Fruit fly (Drosophila melanogaster) whole organism, embryonic: ENCODE measurements around the gene sti.

Experiments used
- Ada2b ChIP-seq: fragments of 200-800 bp; sonication (Bioruptor generic); IDR thresholded peaks from 2 replicates; pipeline ENCODE4 v1.3.6; 2022; ENCODE audit warnings: missing biosample characterization, missing genetic modification characterization
- CG10654 ChIP-seq: fragments of 200-800 bp; sonication (Bioruptor generic); optimal IDR thresholded peaks from 2 replicates; lab custom pipeline; 2016; ENCODE audit warnings: missing biosample characterization, missing genetic modification characterization
- CG11093 ChIP-seq: fragments of 200-800 bp; sonication (Bioruptor generic); IDR thresholded peaks from 3 replicates; pipeline ENCODE4 v1.3.6; 2022; ENCODE audit warnings: missing biosample characterization, missing genetic modification characterization
- CG13123 ChIP-seq: fragments of 200-800 bp; sonication (Bioruptor generic); optimal IDR thresholded peaks from 2 replicates; lab custom pipeline; 2016; ENCODE audit warnings: missing biosample characterization, missing genetic modification characterization
- CG13287 ChIP-seq: fragments of 200-800 bp; sonication (Bioruptor generic); IDR thresholded peaks from 2 replicates; pipeline ENCODE4 v1.3.6; 2022; ENCODE audit warnings: missing biosample characterization, missing genetic modification characterization; ENCODE audit not compliant: partially characterized antibody
- CG14860 ChIP-seq: fragments of 200-800 bp; sonication (Bioruptor generic); IDR thresholded peaks from 3 replicates; pipeline ENCODE4 v1.3.6; 2022; ENCODE audit warnings: missing biosample characterization, missing genetic modification characterization; ENCODE audit not compliant: partially characterized antibody
- CG15479 ChIP-seq: fragments of 200-800 bp; sonication (Bioruptor generic); optimal IDR thresholded peaks from 3 replicates; lab custom pipeline; 2019; ENCODE audit warnings: missing biosample characterization, mild to moderate bottlenecking, missing genetic modification characterization, moderate library complexity
- CG18764 ChIP-seq: fragments of 200-800 bp; sonication (Bioruptor generic); optimal IDR thresholded peaks from 3 replicates; lab custom pipeline; 2016; ENCODE audit warnings: missing biosample characterization, missing genetic modification characterization
- CG30020 ChIP-seq: fragments of 200-800 bp; optimal IDR thresholded peaks from 2 replicates; lab custom pipeline; 2019; ENCODE audit warnings: missing biosample characterization, mild to moderate bottlenecking, missing genetic modification characterization, moderate library complexity
- CG31224 ChIP-seq: fragments of 200-800 bp; sonication (Bioruptor generic); IDR thresholded peaks from 2 replicates; pipeline ENCODE4 v1.3.6; 2022; ENCODE audit warnings: missing biosample characterization, missing genetic modification characterization
- CG32767 ChIP-seq: fragments of 200-800 bp; sonication (Bioruptor generic); IDR thresholded peaks from 2 replicates; pipeline ENCODE4 v1.3.6; 2022; ENCODE audit warnings: missing biosample characterization, missing genetic modification characterization
- CG5180 ChIP-seq: fragments of 200-800 bp; sonication (Bioruptor generic); optimal IDR thresholded peaks from 3 replicates; lab custom pipeline; 2017; ENCODE audit warnings: missing biosample characterization, missing genetic modification characterization, mild to moderate bottlenecking, moderate library complexity, missing genetic modification reagents
- CG6854 ChIP-seq: fragments of 200-800 bp; sonication (Bioruptor generic); optimal IDR thresholded peaks from 3 replicates; lab custom pipeline; 2017; ENCODE audit warnings: missing biosample characterization, mild to moderate bottlenecking, missing genetic modification characterization
- CG7372 ChIP-seq: fragments of 200-800 bp; sonication (Bioruptor generic); IDR thresholded peaks from 2 replicates; pipeline ENCODE4 v1.3.6; 2022; ENCODE audit warnings: missing biosample characterization, missing genetic modification characterization
- CG7839 ChIP-seq: fragments of 200-800 bp; sonication (Bioruptor generic); optimal IDR thresholded peaks from 3 replicates; lab custom pipeline; 2018; ENCODE audit warnings: missing biosample characterization, mild to moderate bottlenecking, missing genetic modification characterization, moderate library complexity
- CG9437 ChIP-seq: fragments of 200-800 bp; sonication (Bioruptor generic); optimal IDR thresholded peaks from 2 replicates; lab custom pipeline; 2018; ENCODE audit warnings: missing biosample characterization, mild to moderate bottlenecking, missing genetic modification characterization
- CG9727 ChIP-seq: fragments of 200-800 bp; sonication (Bioruptor generic); optimal IDR thresholded peaks from 3 replicates; lab custom pipeline; 2017; ENCODE audit warnings: missing biosample characterization, mild to moderate bottlenecking, missing genetic modification characterization
- Dek ChIP-seq: fragments of 200-800 bp; sonication (Bioruptor generic); optimal IDR thresholded peaks from 3 replicates; lab custom pipeline; 2019; ENCODE audit warnings: missing biosample characterization, mild to moderate bottlenecking, missing genetic modification characterization, moderate library complexity
- E2f1 ChIP-seq: fragments of 200-800 bp; sonication (Bioruptor generic); IDR thresholded peaks from 2 replicates; pipeline ENCODE4 v1.3.6; 2022; ENCODE audit warnings: missing biosample characterization, missing genetic modification characterization
- H2.0 ChIP-seq: fragments of 200-800 bp; sonication (Bioruptor generic); IDR thresholded peaks from 2 replicates; pipeline ENCODE4 v1.3.6; 2022; ENCODE audit warnings: missing biosample characterization, missing genetic modification characterization
- HLH4C ChIP-seq: fragments of 200-800 bp; sonication (Bioruptor generic); IDR thresholded peaks from 3 replicates; pipeline ENCODE4 v1.3.6; 2022; ENCODE audit warnings: missing biosample characterization, missing genetic modification characterization; ENCODE audit not compliant: partially characterized antibody
- HLH54F ChIP-seq: fragments of 200-800 bp; sonication (Bioruptor generic); optimal IDR thresholded peaks from 3 replicates; lab custom pipeline; 2016; ENCODE audit warnings: missing biosample characterization, missing genetic modification characterization
- Hr78 ChIP-seq, 2 experiments: fragments of 200-800 bp in 1 of 2; fragments of >200 bp in 1 of 2; sonication (Bioruptor generic) in 1 of 2; optimal IDR thresholded peaks; 2 replicates each; lab custom pipeline; 2017 to 2019; ENCODE audit warnings: missing biosample characterization in 2 of 2, missing genetic modification characterization in 2 of 2, mild to moderate bottlenecking in 1 of 2, moderate library complexity in 1 of 2
- Kr ChIP-seq: fragments of 200-800 bp; sonication (Bioruptor generic); optimal IDR thresholded peaks from 2 replicates; lab custom pipeline; 2017; ENCODE audit warnings: missing biosample characterization, mild to moderate bottlenecking, missing genetic modification characterization
- Lim3 ChIP-seq: fragments of 200-800 bp; sonication (Bioruptor generic); IDR thresholded peaks from 2 replicates; pipeline ENCODE4 v1.3.6; 2022; ENCODE audit warnings: missing biosample characterization, missing genetic modification characterization
- Lpt ChIP-seq: fragments of >200 bp; optimal IDR thresholded peaks from 2 replicates; lab custom pipeline; 2018; ENCODE audit warnings: missing biosample characterization, missing genetic modification characterization
- Poxn ChIP-seq: fragments of 200-800 bp; sonication (Bioruptor generic); IDR thresholded peaks from 2 replicates; pipeline ENCODE4 v1.3.6; 2022; ENCODE audit warnings: missing biosample characterization, missing genetic modification characterization
- Rx ChIP-seq: fragments of 200-800 bp; sonication (Bioruptor generic); IDR thresholded peaks from 2 replicates; pipeline ENCODE4 v1.3.6; 2022; ENCODE audit warnings: missing biosample characterization, missing genetic modification characterization
- Ssrp ChIP-seq: fragments of 200-800 bp; sonication (Bioruptor generic); optimal IDR thresholded peaks from 2 replicates; lab custom pipeline; 2018; ENCODE audit warnings: missing biosample characterization, mild to moderate bottlenecking, missing genetic modification characterization, moderate library complexity
- Trl ChIP-seq, 3 experiments: fragments of >200 bp in 2 of 3; fragments of 200-800 bp in 1 of 3; sonication (Bioruptor generic) in 1 of 3; optimal IDR thresholded peaks; 2 replicates in 1 of 3; 3 replicates in 2 of 3; lab custom pipeline; 2016 to 2017; ENCODE audit warnings: missing biosample characterization in 1 of 3, missing genetic modification characterization in 1 of 3
- ab ChIP-seq: fragments of 200-800 bp; sonication (Bioruptor generic); optimal IDR thresholded peaks from 2 replicates; lab custom pipeline; 2016; ENCODE audit warnings: missing biosample characterization, missing genetic modification characterization
- ac ChIP-seq: fragments of 200-800 bp; sonication (Bioruptor generic); optimal IDR thresholded peaks from 3 replicates; lab custom pipeline; 2017; ENCODE audit warnings: missing biosample characterization, mild to moderate bottlenecking, missing genetic modification characterization
- ap ChIP-seq: fragments of 200-800 bp; sonication (Bioruptor generic); IDR thresholded peaks from 2 replicates; pipeline ENCODE4 v1.3.6; 2022; ENCODE audit warnings: missing biosample characterization, missing genetic modification characterization
- ase ChIP-seq: fragments of 200-800 bp; sonication (Bioruptor generic); IDR thresholded peaks from 3 replicates; pipeline ENCODE4 v1.3.6; 2022; ENCODE audit warnings: missing biosample characterization, missing genetic modification characterization
- cato ChIP-seq: fragments of 200-800 bp; sonication (Bioruptor generic); optimal IDR thresholded peaks from 2 replicates; lab custom pipeline; 2016; ENCODE audit warnings: missing biosample characterization, missing genetic modification characterization, borderline replicate concordance
- chinmo ChIP-seq: fragments of 200-800 bp; sonication (Bioruptor generic); IDR thresholded peaks from 4 replicates; pipeline ENCODE4 v1.3.6; 2022; ENCODE audit warnings: missing biosample characterization, missing genetic modification characterization; ENCODE audit not compliant: partially characterized antibody
- eyg ChIP-seq: fragments of 200-800 bp; sonication (Bioruptor generic); optimal IDR thresholded peaks from 3 replicates; lab custom pipeline; 2016; ENCODE audit warnings: missing biosample characterization, missing genetic modification characterization
- jigr1 ChIP-seq: fragments of 200-800 bp; sonication (Bioruptor generic); IDR thresholded peaks from 3 replicates; pipeline ENCODE4 v1.3.6; 2022; ENCODE audit warnings: missing biosample characterization, missing genetic modification characterization
- kah ChIP-seq: fragments of 200-800 bp; sonication (Bioruptor generic); optimal IDR thresholded peaks from 2 replicates; lab custom pipeline; 2018; ENCODE audit warnings: missing biosample characterization, mild to moderate bottlenecking, missing genetic modification characterization
- oc ChIP-seq: fragments of 200-800 bp; sonication (Bioruptor generic); optimal IDR thresholded peaks from 2 replicates; lab custom pipeline; 2018; ENCODE audit warnings: missing biosample characterization, mild to moderate bottlenecking, missing genetic modification characterization, moderate library complexity
- pan ChIP-seq, 4 experiments: fragments of >200 bp in 3 of 4; fragments of 200-800 bp in 1 of 4; sonication (Bioruptor generic) in 1 of 4; optimal IDR thresholded peaks in 3 of 4; IDR thresholded peaks in 1 of 4; 2 replicates each; pipeline versions ENCODE4 v1.3.6 to Lab custom; 2017 to 2022; ENCODE audit warnings: missing biosample characterization in 2 of 4, missing genetic modification characterization in 2 of 4, mixed read lengths in 1 of 4
- ranshi ChIP-seq: fragments of 200-800 bp; sonication (Bioruptor generic); IDR thresholded peaks from 2 replicates; pipeline ENCODE4 v1.3.6; 2022; ENCODE audit warnings: missing biosample characterization, missing genetic modification characterization
- sima ChIP-seq: fragments of 200-800 bp; sonication (Bioruptor generic); optimal IDR thresholded peaks from 2 replicates; lab custom pipeline; 2016; ENCODE audit warnings: missing biosample characterization, missing genetic modification characterization
- sr ChIP-seq: fragments of 200-800 bp; sonication (Bioruptor generic); IDR thresholded peaks from 3 replicates; pipeline ENCODE4 v1.3.6; 2022; ENCODE audit warnings: missing biosample characterization, missing genetic modification characterization
- tll ChIP-seq, 2 experiments: fragments of 200-800 bp in 1 of 2; fragments of >200 bp in 1 of 2; sonication (Bioruptor generic) in 1 of 2; optimal IDR thresholded peaks; 2 replicates each; lab custom pipeline; 2017 to 2019; ENCODE audit warnings: missing biosample characterization in 2 of 2, missing genetic modification characterization in 2 of 2, mild to moderate bottlenecking in 1 of 2, moderate library complexity in 1 of 2
- vnd ChIP-seq: fragments of 200-800 bp; sonication (Bioruptor generic); IDR thresholded peaks from 3 replicates; pipeline ENCODE4 v1.3.6; 2022; ENCODE audit warnings: missing biosample characterization, missing genetic modification characterization; ENCODE audit not compliant: partially characterized antibody
- wor ChIP-seq: fragments of 200-800 bp; sonication (Bioruptor generic); IDR thresholded peaks from 2 replicates; pipeline ENCODE4 v1.3.6; 2022; ENCODE audit warnings: missing biosample characterization, missing genetic modification characterization
- zen ChIP-seq: fragments of 200-800 bp; sonication (Bioruptor generic); optimal IDR thresholded peaks from 3 replicates; lab custom pipeline; 2018; ENCODE audit warnings: missing biosample characterization, mild to moderate bottlenecking, missing genetic modification characterization, moderate library complexity

The sti gene

DNA sequence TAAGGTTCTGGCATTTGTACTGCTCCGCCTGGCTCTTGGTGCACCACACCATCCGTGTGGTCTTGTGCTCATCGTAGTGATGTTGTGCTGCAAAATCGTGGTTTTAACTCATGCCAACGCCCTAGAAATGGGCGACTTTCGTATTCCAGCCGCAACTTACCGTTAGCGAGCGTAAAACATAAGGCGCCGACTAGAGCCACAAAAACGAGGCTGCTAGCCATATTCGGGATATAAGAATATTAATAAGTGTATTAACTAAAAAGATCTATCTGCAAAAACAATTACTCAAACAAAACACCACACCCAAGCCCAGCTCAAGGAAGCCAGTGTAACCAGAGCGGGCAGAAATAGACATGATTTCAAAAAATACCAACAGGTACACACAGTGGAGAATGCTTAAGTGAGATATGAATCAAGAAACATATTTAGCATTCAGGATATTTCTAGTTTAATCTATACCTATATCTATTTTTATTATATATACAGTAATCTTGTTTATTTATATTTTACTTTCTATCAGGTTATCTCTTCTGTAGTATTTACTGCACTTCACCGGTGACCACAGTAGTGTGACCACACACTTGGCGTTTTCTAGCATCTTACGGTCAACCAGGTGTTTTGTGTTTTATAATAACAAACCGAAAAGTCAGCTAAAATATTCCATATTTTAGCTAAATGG lies 18.9 kb upstream of the sti start, which contains the start of the genes Tsf2 and CG34242 (continued):
- TF ChIP-seq Kr (GFP tag; lab: Kevin White, UChicago) (no peak), eyg (GFP tag; lab: Kevin White, UChicago) (no peak), sr (peak; percentile 27; the same call in 1 of the 3 replicates), CG6854 (GFP tag; lab: Kevin White, UChicago) (no peak), CG11093 (GFP tag; lab: Robert Waterston, UW) (peak; percentile 75; the same call in 2 of the 3 replicates), wor (GFP tag; lab: Robert Waterston, UW) (no peak), Ada2b (GFP tag; lab: Robert Waterston, UW) (peak; percentile 95), CG7372 (GFP tag; lab: Robert Waterston, UW) (peak; percentile 61; the same call in 1 of the 2 replicates), vnd (GFP tag; lab: Robert Waterston, UW) (no peak), Trl (optimal IDR thresholded peaks at IDR 0.05; lab: Kevin White, UChicago) (no peak), Trl (GFP tag; optimal IDR thresholded peaks at IDR 0.05; lab: Kevin White, UChicago) (no peak), ab (GFP tag; lab: Kevin White, UChicago) (no peak), tll (GFP tag; optimal IDR thresholded peaks at IDR 0.05; lab: Kevin White, UChicago) (no peak), zen (tag; lab: Kevin White, UChicago) (peak; percentile 86), Ssrp (tag; lab: Kevin White, UChicago) (peak; percentile 21), CG13287 (no peak), oc (tag; lab: Kevin White, UChicago) (no peak), CG18764 (peak; percentile 18), CG13123 (GFP tag; lab: Kevin White, UChicago) (no peak), H2.0 (GFP tag; lab: Robert Waterston, UW) (no peak), ac (GFP tag; lab: Kevin White, UChicago) (no peak), HLH54F (GFP tag; lab: Kevin White, UChicago) (no peak), Hr78 (GFP tag; optimal IDR thresholded peaks at IDR 0.05; lab: Kevin White, UChicago) (no peak), CG32767 (GFP tag; lab: Robert Waterston, UW) (no peak), E2f1 (peak; percentile 93), CG31224 (GFP tag; lab: Robert Waterston, UW) (peak; percentile 67), pan (optimal IDR thresholded peaks at IDR 0.05; lab: Kevin White, UChicago) (no peak), pan (GFP tag; optimal IDR thresholded peaks at IDR 0.05 in 1 of 2, IDR thresholded peaks at IDR 0.05 in 1 of 2) (peak in 1 of 2 experiments; percentile 96), Lpt (no peak), CG5180 (no peak), CG9727 (GFP tag; lab: Kevin White, UChicago) (no peak), ranshi (peak; percentile 95), ap (GFP tag; lab: Robert Waterston, UW) (peak; percentile 94), jigr1 (GFP tag; lab: Robert Waterston, UW) (peak; percentile 59; the same call in 2 of the 3 replicates), HLH4C (GFP tag; lab: Robert Waterston, UW) (no peak), ase (GFP tag; lab: Robert Waterston, UW) (peak; percentile 94), CG10654 (GFP tag; lab: Kevin White, UChicago) (peak; percentile 81), kah (GFP tag; lab: Kevin White, UChicago) (peak; percentile 47), CG9437 (peak; percentile 34), CG15479 (GFP tag; lab: Kevin White, UChicago) (no peak), CG30020 (tag; lab: Kevin White, UChicago) (peak; percentile 69), Lim3 (GFP tag; lab: Robert Waterston, UW) (peak; percentile 59; the same call in 1 of the 2 replicates), cato (GFP tag; lab: Kevin White, UChicago) (no peak), Rx (peak; percentile 71), Dek (peak; percentile 73), CG14860 (GFP tag; lab: Robert Waterston, UW) (no peak), chinmo (no peak), Poxn (GFP tag; lab: Robert Waterston, UW) (peak; percentile 31; the same call in 1 of the 2 replicates), sima (no peak), CG7839 (tag; lab: Kevin White, UChicago) (peak; percentile 52)
